Worm (Caenorhabditis elegans): ENCODE results near the gene cdr-2.

Gene cdr-2

ce11 chrV:12420843-12421242 is 5.3 kb upstream of the cdr-2 start, which contains the start of gene C54D10.4:
TSS of gene C54D10.4 (minus strand) at chrV:12420943.
- no peak for TF ChIP-seq bed-2 (GFP tag; IDR thresholded peaks at IDR 0.05)
- TF ChIP-seq dpff-1 (tag; optimal IDR thresholded peaks at IDR 0.05): no peak
- no peak for TF ChIP-seq ets-4 (GFP tag; optimal IDR thresholded peaks at IDR 0.05)
- TF ChIP-seq nfya-1 (tag; optimal IDR thresholded peaks at IDR 0.05; ENCODE audit: borderline replicate concordance, insufficient read depth): no peak
- TF ChIP-seq F57A8.1 (GFP tag; optimal IDR thresholded peaks at IDR 0.05): no peak
- TF ChIP-seq ztf-6 (GFP tag; IDR thresholded peaks at IDR 0.05): no peak
- no peak for TF ChIP-seq Y67H2A.10 (GFP tag; conservative IDR thresholded peaks at IDR 0.05)
- TF ChIP-seq attf-6 (GFP tag; IDR thresholded peaks at IDR 0.05): no peak

ce11 chrV:12418292-12418691 is 2.8 kb upstream of the cdr-2 start, which contains the start of gene C54D10.3:
TSS of gene C54D10.3 (plus strand) at chrV:12418592.
- TF ChIP-seq B0019.2 (GFP tag; conservative IDR thresholded peaks at IDR 0.05) (no peak), ztf-3 (GFP tag; optimal IDR thresholded peaks at IDR 0.05) (no peak), mcd-1 (GFP tag; IDR thresholded peaks at IDR 0.05) (no peak), rcor-1 (GFP tag; IDR thresholded peaks at IDR 0.05) (no peak), aptf-2 (GFP tag; conservative IDR thresholded peaks at IDR 0.05) (no peak), ceh-27 (GFP tag; optimal IDR thresholded peaks at IDR 0.05) (no peak), lin-35 (GFP tag; optimal IDR thresholded peaks at IDR 0.05) (no peak), lir-1 (GFP tag; conservative IDR thresholded peaks at IDR 0.05) (no peak), bed-2 (GFP tag; IDR thresholded peaks at IDR 0.05) (no peak)

- TF ChIP-seq tlf-1 (GFP tag; optimal IDR thresholded peaks at IDR 0.05): no peak
- no peak for TF ChIP-seq Y53G8AR.9 (GFP tag; conservative IDR thresholded peaks at IDR 0.05)
- TF ChIP-seq ama-1 (optimal IDR thresholded peaks at IDR 0.05): no peak
- TF ChIP-seq ama-1 (GFP tag; optimal IDR thresholded peaks at IDR 0.05): no peak
- no peak for TF ChIP-seq madf-8 (GFP tag; conservative IDR thresholded peaks at IDR 0.05)
- TF ChIP-seq lin-26 (GFP tag; IDR thresholded peaks at IDR 0.05): no peak
- no peak for TF ChIP-seq athp-1 (tag; optimal IDR thresholded peaks at IDR 0.05)
- TF ChIP-seq atf-7 (tag; optimal IDR thresholded peaks at IDR 0.05): no peak
- TF ChIP-seq him-1 (tag; optimal IDR thresholded peaks at IDR 0.05): no peak
- TF ChIP-seq B0336.3 (GFP tag; IDR thresholded peaks at IDR 0.05): no peak
Observed at ce11 chrV:12417277-12417676, 1.8 kb upstream of the cdr-2 start, which contains the start of gene cdr-3. TSS of gene cdr-3 (minus strand) at chrV:12417377.

- TF ChIP-seq nhr-80 (tag; optimal IDR thresholded peaks at IDR 0.05) (peak; percentile 0), aptf-3 (GFP tag; IDR thresholded peaks at IDR 0.05) (no peak)
Observed at ce11 chrV:12414362-12414761, 1.1 kb downstream of the cdr-2 start.

- TF ChIP-seq nhr-179 (tag; optimal IDR thresholded peaks at IDR 0.05) (no peak), nhr-80 (tag; optimal IDR thresholded peaks at IDR 0.05) (peak; percentile 15), ceh-79 (tag; optimal IDR thresholded peaks at IDR 0.05) (no peak), T07F8.4 (tag; optimal IDR thresholded peaks at IDR 0.05) (no peak), ceh-91 (GFP tag; IDR thresholded peaks at IDR 0.05) (no peak), ZK185.1 (tag; optimal IDR thresholded peaks at IDR 0.05; ENCODE audit: poor library complexity, severe bottlenecking) (no peak), hmg-1.2 (GFP tag; IDR thresholded peaks at IDR 0.05) (peak; percentile 44; the same call in 1 of the 2 replicates), ets-4 (GFP tag; optimal IDR thresholded peaks at IDR 0.05) (no peak)
Observed at ce11 chrV:12413651-12414114, 1.8 kb downstream of the cdr-2 start, which contains the start of gene cdr-6. TSS of gene cdr-6 (minus strand) at chrV:12413701.
